Worm (Caenorhabditis elegans) whole organism, late embryonic: ENCODE results near the gene K02C4.5.

Experiments
- ama-1 ChIP-seq: fragments of 150-350 bp; optimal IDR thresholded peaks from 2 replicates; lab custom pipeline; 2014
- ceh-45 ChIP-seq: fragments of 200-800 bp; sonication (Bioruptor generic); IDR thresholded peaks from 2 replicates; pipeline ENCODE4 v1.3.6; 2022; ENCODE audit warnings: missing genetic modification reagents, missing genetic modification characterization, missing compliant biosample characterization
- ceh-48 ChIP-seq: sonication (generic microtip); optimal IDR thresholded peaks from 2 replicates; lab custom pipeline; 2016; ENCODE audit warnings: missing genetic modification characterization, inconsistent platforms, missing compliant biosample characterization
- dve-1 ChIP-seq: sonication (generic microtip); optimal IDR thresholded peaks from 2 replicates; lab custom pipeline; 2017; ENCODE audit warnings: antibody characterized with exemption, mild to moderate bottlenecking, missing genetic modification characterization, missing compliant biosample characterization
- fkh-10 ChIP-seq: fragments of 150-350 bp; optimal IDR thresholded peaks from 2 replicates; lab custom pipeline; 2014; ENCODE audit warnings: missing biosample characterization, missing genetic modification reagents, missing genetic modification characterization
- hlh-8 ChIP-seq: sonication (generic microtip); optimal IDR thresholded peaks from 2 replicates; lab custom pipeline; 2016; ENCODE audit warnings: missing genotype, missing genetic modification characterization, missing compliant biosample characterization
- pha-2 ChIP-seq: sonication (generic microtip); optimal IDR thresholded peaks from 2 replicates; lab custom pipeline; 2017; ENCODE audit warnings: mild to moderate bottlenecking, missing genetic modification characterization, missing compliant biosample characterization
- pqm-1 ChIP-seq: sonication (generic microtip); optimal IDR thresholded peaks from 2 replicates; lab custom pipeline; 2016; ENCODE audit warnings: missing genetic modification characterization, missing compliant biosample characterization
- ref-2 ChIP-seq: sonication (generic microtip); optimal IDR thresholded peaks from 2 replicates; lab custom pipeline; 2016; ENCODE audit warnings: missing genetic modification characterization, missing compliant biosample characterization
- sox-2 ChIP-seq: fragments of 200-800 bp; sonication (Bioruptor generic); IDR thresholded peaks from 2 replicates; pipeline ENCODE4 v1.3.6; 2022; ENCODE audit warnings: missing genetic modification reagents, missing genetic modification characterization, missing compliant biosample characterization

Gene K02C4.5

DNA sequence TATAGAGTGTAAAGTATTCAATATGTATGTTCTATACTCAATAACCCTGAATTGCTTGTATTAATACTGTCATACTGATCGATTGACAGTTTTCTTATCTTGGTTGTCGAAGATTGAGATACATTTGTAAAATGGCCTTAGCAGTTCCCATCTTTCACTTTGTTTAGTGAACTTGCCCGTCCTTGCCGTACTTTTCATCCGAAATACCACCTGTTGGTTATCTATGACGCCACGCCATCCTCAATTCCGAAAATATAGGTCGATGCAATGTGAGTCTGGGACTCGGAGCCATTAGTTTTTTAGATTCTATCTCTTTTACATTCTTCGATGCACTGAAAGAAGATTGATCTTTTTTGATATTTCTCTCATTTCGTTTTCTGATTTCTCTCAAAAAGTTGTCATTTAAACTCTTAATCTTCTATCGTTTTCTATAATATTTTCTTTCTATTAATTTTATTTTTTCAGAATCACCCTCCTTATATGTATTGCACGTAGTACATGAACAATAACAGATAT is 51.3 kb downstream of the K02C4.5 start, which contains the start of gene ulp-4:
Gene ulp-4, plus strand, starts transcription at position 466 of the 516 bp plus-strand sequence.
- no peak for TF ChIP-seq ama-1 (lab: Kevin White, UChicago)
- no peak for TF ChIP-seq ceh-45
- TF ChIP-seq ref-2: no peak
- no peak for TF ChIP-seq fkh-10 (GFP tag; lab: Kevin White, UChicago)
- no peak for TF ChIP-seq pqm-1
- no peak for TF ChIP-seq sox-2 (GFP tag; lab: Robert Waterston, UW)
- TF ChIP-seq pha-2 (tag; lab: Kevin White, UChicago): no peak
- no peak for TF ChIP-seq dve-1
- TF ChIP-seq hlh-8: no peak
- TF ChIP-seq ceh-48 (tag; lab: Kevin White, UChicago): no peak
- TF ChIP-seq, all 69 proteins: peak for 0
